Worm (Caenorhabditis elegans): ENCODE results near the gene pah-1.

The pah-1 gene

DNA sequence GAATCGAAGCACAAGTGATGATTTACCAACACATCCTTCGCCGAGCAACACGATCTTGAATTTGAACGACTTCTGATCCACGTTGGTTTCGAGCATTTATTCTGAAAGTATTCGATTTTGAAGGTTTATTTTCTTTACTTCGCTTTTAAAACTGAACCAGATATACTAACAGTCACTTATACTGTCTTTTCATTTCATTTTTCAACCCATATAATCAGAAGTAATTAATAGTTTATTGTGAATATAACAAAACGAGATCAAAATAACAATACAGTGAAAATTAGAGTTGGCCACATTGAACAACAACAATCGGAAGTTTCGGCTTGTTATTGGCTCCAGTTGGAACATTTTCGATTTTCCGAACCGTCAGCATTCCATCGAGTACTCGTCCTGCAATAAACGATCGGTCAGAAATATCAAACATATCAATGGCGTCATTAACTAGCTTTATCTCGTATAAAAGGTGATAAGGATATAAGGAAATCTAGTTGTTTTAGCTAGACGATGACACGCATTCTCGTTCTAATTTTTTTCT lies 51.8 kb downstream of the pah-1 start, which contains the start of the genes rab-21 and T01B7.13:
rab-21 (minus strand) TSS at position 101 of the 535 bp plus-strand sequence.
T01B7.13 (plus strand) TSS at position 485 of the 535 bp plus-strand sequence.
- TF ChIP-seq madf-9 (GFP tag; conservative IDR thresholded peaks at IDR 0.05) (no peak), zip-2 (tag; optimal IDR thresholded peaks at IDR 0.05) (no peak), dmd-9 (GFP tag; IDR thresholded peaks at IDR 0.05) (no peak), mxl-2 (GFP tag; conservative IDR thresholded peaks at IDR 0.05) (no peak), daf-8 (GFP tag; IDR thresholded peaks at IDR 0.05) (no peak), lin-29 (GFP tag; IDR thresholded peaks at IDR 0.05) (no peak), dpl-1 (GFP tag; optimal IDR thresholded peaks at IDR 0.05) (no peak), unc-62 (GFP tag; optimal IDR thresholded peaks at IDR 0.05 in 1 of 2) (no peak), unc-62 (tag; optimal IDR thresholded peaks at IDR 0.05) (no peak), unc-39 (tag; optimal IDR thresholded peaks at IDR 0.05) (no peak), dmd-6 (GFP tag; IDR thresholded peaks at IDR 0.05) (no peak), lim-7 (GFP tag; IDR thresholded peaks at IDR 0.05) (no peak), egl-27 (tag; optimal IDR thresholded peaks at IDR 0.05) (no peak), set-16 (GFP tag; IDR thresholded peaks at IDR 0.05) (no peak), mdt-29 (GFP tag; IDR thresholded peaks at IDR 0.05) (no peak), F37D6.2 (tag; optimal IDR thresholded peaks at IDR 0.05) (no peak), duxl-1 (tag; optimal IDR thresholded peaks at IDR 0.05; ENCODE audit: poor library complexity) (no peak), nhr-28 (tag; optimal IDR thresholded peaks at IDR 0.05) (no peak), php-3 (GFP tag; IDR thresholded peaks at IDR 0.05) (no peak)
